Worm (Caenorhabditis elegans): ENCODE measurements around the gene lnkn-1.

lnkn-1 gene

DNA sequence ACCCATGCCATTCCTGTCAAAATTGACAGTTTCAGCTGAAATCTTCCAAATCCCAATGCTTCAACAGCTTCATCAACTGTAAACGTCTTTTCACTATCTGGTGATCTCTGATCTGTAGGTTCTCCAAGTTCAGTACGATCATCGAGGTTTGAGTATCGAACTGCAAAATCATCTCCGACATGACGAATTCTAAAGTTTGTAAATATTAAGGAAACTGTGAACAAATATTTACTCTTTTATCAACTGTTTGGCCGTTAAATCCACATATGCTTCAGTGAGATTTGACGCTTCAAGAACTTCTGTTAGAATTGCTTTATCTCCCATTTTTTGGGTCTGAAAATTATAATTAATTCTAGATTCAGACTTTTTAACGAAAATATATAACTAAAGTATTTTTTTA, 4.9 kb upstream of the lnkn-1 start, which contains the start of gene svop-1:
TSS of gene svop-1 (minus strand) at position 339 of the 400 bp plus-strand sequence.
- no peak for TF ChIP-seq nhr-237 (tag; optimal IDR thresholded peaks at IDR 0.05)
- no peak for TF ChIP-seq unc-39 (tag; optimal IDR thresholded peaks at IDR 0.05)

- TF ChIP-seq ceh-43 (GFP tag; optimal IDR thresholded peaks at IDR 0.05), result no peak
- peak; percentile 45 for TF ChIP-seq ces-1 (GFP tag; optimal IDR thresholded peaks at IDR 0.05)
- peak; percentile 10 for TF ChIP-seq sptf-1 (tag; optimal IDR thresholded peaks at IDR 0.05)
Observed at ce11 chrIII:8886309-8886708, 3.7 kb upstream of the lnkn-1 start.

ce11 chrIII:8887184-8887801, 2.7 kb upstream of the lnkn-1 start, which contains the start of gene famh-136:
TSS of gene famh-136 (plus strand) at chrIII:8887751.
- peak; percentile 89 for TF ChIP-seq mep-1 (tag; optimal IDR thresholded peaks at IDR 0.05)
- peak; percentile 58 for TF ChIP-seq ces-1 (GFP tag; optimal IDR thresholded peaks at IDR 0.05)
- peak; percentile 11 for TF ChIP-seq cnd-1 (tag; optimal IDR thresholded peaks at IDR 0.05)
- TF ChIP-seq nhr-237 (tag; optimal IDR thresholded peaks at IDR 0.05), result peak; percentile 44
- peak; percentile 30 for TF ChIP-seq mls-2 (tag; optimal IDR thresholded peaks at IDR 0.05)
- TF ChIP-seq ceh-43 (GFP tag; optimal IDR thresholded peaks at IDR 0.05), result peak; percentile 33
- no peak for TF ChIP-seq nhr-76 (tag; optimal IDR thresholded peaks at IDR 0.05)
- TF ChIP-seq ceh-83 (GFP tag; optimal IDR thresholded peaks at IDR 0.05), result no peak
- peak; percentile 61 for TF ChIP-seq M03D4.4 (tag; optimal IDR thresholded peaks at IDR 0.05)
- TF ChIP-seq flh-1 (GFP tag; optimal IDR thresholded peaks at IDR 0.05), result no peak
- TF ChIP-seq lsy-2 (tag; optimal IDR thresholded peaks at IDR 0.05), result peak; percentile 80
- TF ChIP-seq sptf-1 (tag; optimal IDR thresholded peaks at IDR 0.05), result peak; percentile 78
- TF ChIP-seq lin-13 (tag; optimal IDR thresholded peaks at IDR 0.05), result peak; percentile 81

DNA sequence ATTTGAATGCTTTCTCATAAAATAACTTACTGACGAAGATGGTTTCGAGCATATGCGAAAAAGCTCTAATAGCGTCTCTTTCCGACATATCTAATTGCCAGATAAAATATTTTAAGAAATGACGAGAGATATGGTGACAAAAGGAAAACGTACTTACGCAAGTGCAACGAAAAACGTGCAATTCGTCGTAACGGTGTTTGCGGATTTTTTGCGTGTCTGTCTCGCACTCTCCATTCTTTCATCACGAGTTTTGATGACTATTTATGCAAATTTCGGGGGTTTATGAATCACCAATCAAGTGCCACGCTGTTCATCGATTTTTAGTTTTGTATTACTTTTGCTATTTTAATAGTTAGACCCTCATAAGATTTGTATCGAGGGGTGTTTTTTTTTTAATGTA, 1.1 kb upstream of the lnkn-1 start, which contains the start of gene ZK637.14:
TSS of gene ZK637.14 (minus strand) at position 201 of the 400 bp plus-strand sequence.
- TF ChIP-seq lin-13 (tag; optimal IDR thresholded peaks at IDR 0.05) (peak; percentile 25), mep-1 (tag; optimal IDR thresholded peaks at IDR 0.05) (peak; percentile 42), nhr-2 (tag; optimal IDR thresholded peaks at IDR 0.05) (no peak), M03D4.4 (tag; optimal IDR thresholded peaks at IDR 0.05) (no peak), unc-120 (tag; optimal IDR thresholded peaks at IDR 0.05; ENCODE audit: poor library complexity, severe bottlenecking) (peak; percentile 54), ces-1 (GFP tag; optimal IDR thresholded peaks at IDR 0.05) (peak; percentile 76), pha-4 (tag; optimal IDR thresholded peaks at IDR 0.05) (peak; percentile 56), elt-1 (tag; optimal IDR thresholded peaks at IDR 0.05; ENCODE audit: borderline replicate concordance, insufficient read depth) (no peak), ceh-43 (GFP tag; optimal IDR thresholded peaks at IDR 0.05) (no peak), lsy-2 (tag; optimal IDR thresholded peaks at IDR 0.05) (peak; percentile 57), nhr-237 (tag; optimal IDR thresholded peaks at IDR 0.05) (peak; percentile 30)

- TF ChIP-seq M03D4.4 (tag; optimal IDR thresholded peaks at IDR 0.05), result no peak
- TF ChIP-seq drap-1 (GFP tag; optimal IDR thresholded peaks at IDR 0.05), result no peak
- no peak for TF ChIP-seq unc-62 (GFP tag; optimal IDR thresholded peaks at IDR 0.05)
- TF ChIP-seq flh-1 (GFP tag; optimal IDR thresholded peaks at IDR 0.05), result no peak
- no peak for TF ChIP-seq nhr-237 (tag; optimal IDR thresholded peaks at IDR 0.05)
- no peak for TF ChIP-seq hlh-1 (tag; optimal IDR thresholded peaks at IDR 0.05)
Observed at ce11 chrIII:8893464-8893863, 3.4 kb downstream of the lnkn-1 start, which contains the start of gene ZK637.4. TSS of gene ZK637.4 (plus strand) at chrIII:8893764.

DNA sequence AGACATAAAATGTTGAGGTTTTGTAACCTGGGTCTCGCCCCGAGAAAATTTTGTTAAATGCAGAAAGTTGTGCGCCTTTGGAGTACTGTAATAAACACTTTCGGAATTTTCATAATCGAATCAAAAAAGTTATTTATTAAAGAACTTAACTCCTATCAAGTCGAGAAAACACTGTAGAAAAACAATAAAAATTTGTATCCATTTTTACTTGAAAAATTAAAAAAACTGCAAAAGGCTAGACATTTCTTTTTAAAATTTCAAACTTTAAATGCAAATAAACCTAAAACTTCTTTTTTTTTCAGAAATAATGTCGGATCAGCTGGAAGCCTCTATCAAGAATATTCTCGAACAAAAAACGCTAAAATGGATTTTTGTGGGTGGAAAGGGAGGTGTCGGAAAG, 4.8 kb downstream of the lnkn-1 start, which contains the start of gene asna-1:
TSS of gene asna-1 (plus strand) at position 301 of the 400 bp plus-strand sequence.
- no peak for TF ChIP-seq sem-2 (GFP tag; optimal IDR thresholded peaks at IDR 0.05)
- no peak for TF ChIP-seq lsy-2 (tag; optimal IDR thresholded peaks at IDR 0.05)
- TF ChIP-seq zip-8 (tag; optimal IDR thresholded peaks at IDR 0.05), result no peak
- no peak for TF ChIP-seq M03D4.4 (tag; optimal IDR thresholded peaks at IDR 0.05)
- no peak for TF ChIP-seq nhr-28 (tag; optimal IDR thresholded peaks at IDR 0.05)
- TF ChIP-seq ceh-83 (GFP tag; optimal IDR thresholded peaks at IDR 0.05), result no peak
- TF ChIP-seq snpc-4 (tag; optimal IDR thresholded peaks at IDR 0.05), result no peak
- TF ChIP-seq pha-4 (tag; optimal IDR thresholded peaks at IDR 0.05), result no peak
- no peak for TF ChIP-seq elt-3 (tag; optimal IDR thresholded peaks at IDR 0.05)
- TF ChIP-seq lin-13 (tag; optimal IDR thresholded peaks at IDR 0.05), result no peak
- no peak for TF ChIP-seq mls-2 (tag; optimal IDR thresholded peaks at IDR 0.05)
- no peak for TF ChIP-seq ztf-11 (tag; optimal IDR thresholded peaks at IDR 0.05)
- TF ChIP-seq nhr-2 (tag; optimal IDR thresholded peaks at IDR 0.05), result no peak
- TF ChIP-seq elt-1 (tag; optimal IDR thresholded peaks at IDR 0.05; ENCODE audit: borderline replicate concordance, insufficient read depth), result no peak
- TF ChIP-seq sptf-1 (tag; optimal IDR thresholded peaks at IDR 0.05), result no peak
- TF ChIP-seq ham-2 (GFP tag; optimal IDR thresholded peaks at IDR 0.05), result no peak
- no peak for TF ChIP-seq ces-1 (GFP tag; optimal IDR thresholded peaks at IDR 0.05)
- TF ChIP-seq mab-5 (tag; optimal IDR thresholded peaks at IDR 0.05), result no peak
- TF ChIP-seq unc-120 (tag; optimal IDR thresholded peaks at IDR 0.05; ENCODE audit: poor library complexity, severe bottlenecking), result no peak

All from whole organism, mixed stage, embryonic.